Worm (Caenorhabditis elegans): ENCODE results near the gene T26C12.3.

- TF ChIP-seq nhr-28 (tag; optimal IDR thresholded peaks at IDR 0.05) (no peak), ceh-83 (GFP tag; optimal IDR thresholded peaks at IDR 0.05) (no peak), lsy-2 (tag; optimal IDR thresholded peaks at IDR 0.05) (no peak), nhr-237 (tag; optimal IDR thresholded peaks at IDR 0.05) (no peak), pha-4 (tag; optimal IDR thresholded peaks at IDR 0.05) (no peak), ceh-39 (tag; optimal IDR thresholded peaks at IDR 0.05) (no peak), nhr-76 (tag; optimal IDR thresholded peaks at IDR 0.05) (no peak), unc-62 (GFP tag; optimal IDR thresholded peaks at IDR 0.05) (no peak), zip-8 (tag; optimal IDR thresholded peaks at IDR 0.05) (no peak)
Observed at ce11 chrIV:3298300-3298699, 25.1 kb upstream of the T26C12.3 start, which contains the start of gene W08E12.6.

Measured in whole organism, mixed stage, embryonic.